Fruit fly (Drosophila melanogaster) Kc167 (cell line): ENCODE measurements around the gene Cpr78Cb.

Experiments
- Myc ChIP-seq: fragments of >200 bp; optimal IDR thresholded peaks from 2 replicates; lab custom pipeline; 2017; ENCODE audit warnings: missing external identifiers
- Sin3A ChIP-seq: fragments of >200 bp; optimal IDR thresholded peaks from 2 replicates; lab custom pipeline; 2018; ENCODE audit warnings: missing external identifiers
- h ChIP-seq: fragments of >200 bp; optimal IDR thresholded peaks from 3 replicates; lab custom pipeline; 2018; ENCODE audit warnings: missing external identifiers
- insv ChIP-seq: fragments of >200 bp; optimal IDR thresholded peaks from 3 replicates; lab custom pipeline; 2018; ENCODE audit warnings: missing external identifiers
- psq ChIP-seq: fragments of >200 bp; optimal IDR thresholded peaks from 2 replicates; lab custom pipeline; 2017; ENCODE audit warnings: missing external identifiers
- ttk ChIP-seq: sonication (Bioruptor generic); optimal IDR thresholded peaks from 2 replicates; lab custom pipeline; 2017; ENCODE audit warnings: missing external identifiers

- TF ChIP-seq insv (lab: Kevin White, UChicago) (no peak), Sin3A (no peak), Myc (lab: Kevin White, UChicago) (no peak), h (no peak), psq (no peak), ttk (lab: Kevin White, UChicago) (no peak)
Measured at dm6 chr3L:21292700-21293099, 1.6 kb upstream of the Cpr78Cb start, which contains the start of gene Cpr78Ca.
